Worm (Caenorhabditis elegans) whole organism, L4 larva: ENCODE measurements around the gene pgap-1.

Source experiments
- F26F4.8 ChIP-seq: fragments of 200-800 bp; sonication (Bioruptor generic); conservative IDR thresholded peaks from 2 replicates; pipeline ENCODE4 v1.3.6; 2022; ENCODE audit warnings: missing genetic modification characterization, missing compliant biosample characterization
- F37D6.2 ChIP-seq: sonication (generic microtip); optimal IDR thresholded peaks from 2 replicates; lab custom pipeline; 2016; ENCODE audit warnings: mild to moderate bottlenecking, missing genetic modification characterization, missing compliant biosample characterization
- Y105C5A.15 ChIP-seq: fragments of 200-800 bp; sonication (Bioruptor generic); IDR thresholded peaks from 2 replicates; pipeline ENCODE4 v1.3.6; 2022; ENCODE audit warnings: missing genetic modification characterization, missing compliant biosample characterization
- Y75B8A.6 ChIP-seq: fragments of 200-800 bp; sonication (Bioruptor generic); IDR thresholded peaks from 2 replicates; pipeline ENCODE4 v1.3.6; 2022; ENCODE audit warnings: missing genetic modification reagents, missing genetic modification characterization, missing compliant biosample characterization
- ZK337.2 ChIP-seq: fragments of 200-800 bp; sonication (Bioruptor generic); IDR thresholded peaks from 2 replicates; pipeline ENCODE4 v1.3.6; 2022; ENCODE audit warnings: missing genetic modification reagents, missing genetic modification characterization, missing compliant biosample characterization
- ZK546.5 ChIP-seq, 2 experiments: sonication (generic microtip); optimal IDR thresholded peaks; 2 replicates each; lab custom pipeline; 2017; ENCODE audit warnings: missing biosample characterization in 2 of 2, missing genetic modification characterization in 2 of 2
- attf-4 ChIP-seq: sonication (generic microtip); optimal IDR thresholded peaks from 3 replicates; lab custom pipeline; 2017; ENCODE audit warnings: missing biosample characterization, missing genetic modification characterization
- cey-2 ChIP-seq: sonication (generic microtip); optimal IDR thresholded peaks from 3 replicates; lab custom pipeline; 2017; ENCODE audit warnings: missing genetic modification characterization, mild to moderate bottlenecking, missing compliant biosample characterization, antibody characterized with exemption, borderline replicate concordance; ENCODE audit not compliant: insufficient read depth
- ctbp-1 ChIP-seq: fragments of 200-800 bp; sonication (Bioruptor generic); IDR thresholded peaks from 2 replicates; pipeline ENCODE4 v1.3.6; 2022; ENCODE audit warnings: missing genetic modification reagents, missing genetic modification characterization, missing compliant biosample characterization
- daf-16 ChIP-seq, 3 experiments: sonication (generic microtip); optimal IDR thresholded peaks; 2 replicates each; lab custom pipeline; 2016 to 2017; ENCODE audit warnings: missing genetic modification characterization in 3 of 3, missing genetic modification reagents in 3 of 3, mild to moderate bottlenecking in 2 of 3, missing compliant biosample characterization in 2 of 3, missing biosample characterization in 1 of 3, moderate library complexity in 1 of 3
- dmd-6 ChIP-seq: fragments of 200-800 bp; sonication (Bioruptor generic); IDR thresholded peaks from 2 replicates; pipeline ENCODE4 v1.3.6; 2022; ENCODE audit warnings: missing genetic modification reagents, missing genetic modification characterization, missing compliant biosample characterization
- duxl-1 ChIP-seq: sonication (generic microtip); optimal IDR thresholded peaks from 2 replicates; lab custom pipeline; 2016; ENCODE audit warnings: mild to moderate bottlenecking, missing genetic modification characterization, moderate library complexity, missing compliant biosample characterization; ENCODE audit not compliant: poor library complexity
- dve-1 ChIP-seq: sonication (generic microtip); optimal IDR thresholded peaks from 2 replicates; lab custom pipeline; 2017; ENCODE audit warnings: antibody characterized with exemption, mild to moderate bottlenecking, missing genetic modification characterization, missing compliant biosample characterization; ENCODE audit not compliant: insufficient read depth
- egl-27 ChIP-seq: sonication (generic microtip); optimal IDR thresholded peaks from 3 replicates; lab custom pipeline; 2017; ENCODE audit warnings: missing biosample characterization, missing genetic modification reagents, missing genetic modification characterization
- fkh-10 ChIP-seq: fragments of 150-350 bp; optimal IDR thresholded peaks from 2 replicates; lab custom pipeline; 2014; ENCODE audit warnings: missing biosample characterization, missing genetic modification reagents, missing genetic modification characterization
- fos-1 ChIP-seq: fragments of 150-350 bp; optimal IDR thresholded peaks from 2 replicates; lab custom pipeline; 2014; ENCODE audit warnings: missing biosample characterization, missing genetic modification characterization
- hlh-11 ChIP-seq: fragments of 200-800 bp; sonication (Bioruptor generic); optimal IDR thresholded peaks from 2 replicates; lab custom pipeline; 2018; ENCODE audit warnings: mild to moderate bottlenecking, missing genetic modification characterization, missing compliant biosample characterization
- lin-15B ChIP-seq: fragments of 150-350 bp; sonication (generic microtip); optimal IDR thresholded peaks from 3 replicates; lab custom pipeline; 2014; ENCODE audit warnings: missing biosample characterization, missing genetic modification characterization
- lin-29 ChIP-seq: fragments of 200-800 bp; sonication (Bioruptor generic); IDR thresholded peaks from 2 replicates; pipeline ENCODE4 v1.3.6; 2022; ENCODE audit warnings: missing genetic modification reagents, missing genetic modification characterization, missing compliant biosample characterization
- lir-3 ChIP-seq: sonication (generic microtip); optimal IDR thresholded peaks from 2 replicates; lab custom pipeline; 2016; ENCODE audit warnings: mild to moderate bottlenecking, missing genetic modification characterization, missing compliant biosample characterization
- madf-9 ChIP-seq: fragments of 200-800 bp; sonication (Bioruptor generic); conservative IDR thresholded peaks from 2 replicates; pipeline ENCODE4 v1.3.6; 2022; ENCODE audit warnings: missing genetic modification reagents, missing genetic modification characterization, missing compliant biosample characterization
- mdl-1 ChIP-seq, 2 experiments: fragments of 150-350 bp in 1 of 2; sonication (generic microtip) in 1 of 2; optimal IDR thresholded peaks; 2 replicates each; lab custom pipeline; 2014 to 2017; ENCODE audit warnings: missing biosample characterization in 2 of 2, missing genetic modification characterization in 2 of 2
- mdt-29 ChIP-seq: fragments of 200-800 bp; sonication (Bioruptor generic); IDR thresholded peaks from 2 replicates; pipeline ENCODE4 v1.3.6; 2022; ENCODE audit warnings: missing genetic modification reagents, missing genetic modification characterization, missing compliant biosample characterization
- mep-1 ChIP-seq: fragments of 150-350 bp; sonication (generic microtip); optimal IDR thresholded peaks from 3 replicates; lab custom pipeline; 2014; ENCODE audit warnings: missing biosample characterization, missing genetic modification characterization
- mxl-3 ChIP-seq: fragments of 200-800 bp; sonication (Bioruptor generic); optimal IDR thresholded peaks from 2 replicates; lab custom pipeline; 2018; ENCODE audit warnings: mild to moderate bottlenecking, missing genetic modification characterization, missing compliant biosample characterization
- nhr-11 ChIP-seq: fragments of 150-350 bp; optimal IDR thresholded peaks from 2 replicates; lab custom pipeline; 2014; ENCODE audit warnings: missing biosample characterization, missing genetic modification characterization
- nhr-111 ChIP-seq: fragments of 200-800 bp; sonication (Bioruptor generic); optimal IDR thresholded peaks from 2 replicates; lab custom pipeline; 2018; ENCODE audit warnings: mild to moderate bottlenecking, missing genetic modification characterization, missing compliant biosample characterization
- nhr-237 ChIP-seq: sonication (generic microtip); optimal IDR thresholded peaks from 2 replicates; lab custom pipeline; 2017; ENCODE audit warnings: missing biosample characterization, missing genetic modification characterization
- nhr-28 ChIP-seq: fragments of 150-350 bp; optimal IDR thresholded peaks from 2 replicates; lab custom pipeline; 2014; ENCODE audit warnings: missing biosample characterization, missing genetic modification characterization
- nhr-41 ChIP-seq: fragments of 200-800 bp; sonication (Bioruptor generic); IDR thresholded peaks from 2 replicates; pipeline ENCODE4 v1.3.6; 2022; ENCODE audit warnings: missing genetic modification reagents, missing genetic modification characterization, missing compliant biosample characterization
- nhr-42 ChIP-seq: fragments of 200-800 bp; sonication (Bioruptor generic); IDR thresholded peaks from 2 replicates; pipeline ENCODE4 v1.3.6; 2022; ENCODE audit warnings: missing genetic modification characterization, missing compliant biosample characterization
- nhr-48 ChIP-seq: sonication (generic microtip); optimal IDR thresholded peaks from 2 replicates; lab custom pipeline; 2016; ENCODE audit warnings: mild to moderate bottlenecking, missing genetic modification characterization, missing compliant biosample characterization
- nhr-6 ChIP-seq: fragments of 150-350 bp; optimal IDR thresholded peaks from 2 replicates; lab custom pipeline; 2014; ENCODE audit warnings: missing biosample characterization, missing genetic modification characterization
- php-3 ChIP-seq: fragments of 200-800 bp; sonication (Bioruptor generic); IDR thresholded peaks from 2 replicates; pipeline ENCODE4 v1.3.6; 2022; ENCODE audit warnings: missing genetic modification reagents, missing genetic modification characterization, missing compliant biosample characterization
- pqm-1 ChIP-seq: sonication (generic microtip); optimal IDR thresholded peaks from 2 replicates; lab custom pipeline; 2017; ENCODE audit warnings: missing biosample characterization, missing genetic modification characterization
- rbr-2 ChIP-seq: sonication (generic microtip); optimal IDR thresholded peaks from 2 replicates; lab custom pipeline; 2016; ENCODE audit warnings: missing genotype, missing genetic modification characterization, missing compliant biosample characterization
- spr-3 ChIP-seq: fragments of 200-800 bp; sonication (Bioruptor generic); optimal IDR thresholded peaks from 2 replicates; lab custom pipeline; 2018; ENCODE audit warnings: mild to moderate bottlenecking, missing genetic modification characterization, missing compliant biosample characterization
- tra-1 ChIP-seq: fragments of 200-800 bp; sonication (Bioruptor generic); IDR thresholded peaks from 2 replicates; pipeline ENCODE4 v1.3.6; 2022; ENCODE audit warnings: missing genetic modification reagents, missing genetic modification characterization, missing compliant biosample characterization
- unc-130 ChIP-seq: sonication (generic microtip); optimal IDR thresholded peaks from 2 replicates; lab custom pipeline; 2016; ENCODE audit warnings: missing genetic modification reagents, missing genetic modification characterization, missing compliant biosample characterization
- unc-39 ChIP-seq: sonication (generic microtip); optimal IDR thresholded peaks from 2 replicates; lab custom pipeline; 2017; ENCODE audit warnings: missing biosample characterization, missing genetic modification characterization
- unc-62 ChIP-seq, 3 experiments: fragments of 150-350 bp in 1 of 3; sonication (generic microtip); optimal IDR thresholded peaks in 2 of 3; peaks in 1 of 3; 1 replicate in 1 of 3; 2 replicates in 2 of 3; lab custom pipeline; 2014 to 2017; ENCODE audit warnings: missing biosample characterization in 3 of 3, missing genetic modification characterization in 3 of 3, missing genetic modification reagents in 3 of 3, missing genotype in 1 of 3
- vab-7 ChIP-seq: fragments of 200-800 bp; sonication (Bioruptor generic); IDR thresholded peaks from 2 replicates; pipeline ENCODE4 v1.3.6; 2022; ENCODE audit warnings: missing genetic modification reagents, missing genetic modification characterization, missing compliant biosample characterization
- zag-1 ChIP-seq: fragments of 150-350 bp; optimal IDR thresholded peaks from 2 replicates; lab custom pipeline; 2014; ENCODE audit warnings: missing biosample characterization, missing genetic modification characterization
- zip-11 ChIP-seq: fragments of 200-800 bp; sonication (Bioruptor generic); IDR thresholded peaks from 2 replicates; pipeline ENCODE4 v1.3.6; 2022; ENCODE audit warnings: missing genetic modification characterization, missing compliant biosample characterization
- zip-2 ChIP-seq: fragments of 150-350 bp; optimal IDR thresholded peaks from 2 replicates; lab custom pipeline; 2014; ENCODE audit warnings: missing biosample characterization, missing genetic modification characterization

Gene pgap-1

DNA sequence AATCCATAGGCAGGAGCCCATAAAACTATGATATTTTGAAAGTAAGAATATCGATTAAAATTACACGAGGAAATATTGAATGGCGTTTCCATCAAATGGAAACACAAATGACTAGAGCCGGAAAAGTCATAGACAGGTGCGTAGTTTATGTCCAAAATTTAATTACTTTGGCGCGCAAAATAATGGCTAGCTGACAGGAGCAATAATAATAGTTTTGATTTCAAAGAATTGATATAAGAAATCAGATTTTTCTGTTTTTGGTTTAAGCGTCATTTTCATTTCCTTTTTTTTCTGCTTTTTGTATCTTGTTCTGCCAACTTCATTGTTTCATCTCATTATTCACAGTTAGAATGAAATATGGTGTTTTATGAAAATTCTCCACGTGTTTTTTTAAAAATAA, 21.3 kb downstream of the pgap-1 start, which contains the start of gene F07B10.4 (continued):
- no peak for TF ChIP-seq hlh-11 (tag; lab: Kevin White, UChicago)

ce11 chrV:11265482-11265881, 23.8 kb downstream of the pgap-1 start, which contains the start of gene cln-3.1:
Gene cln-3.1 (minus strand): TSS chrV:11265652.
- no peak for TF ChIP-seq ZK546.5 (tag; optimal IDR thresholded peaks at IDR 0.05; lab: Kevin White, UChicago)
- TF ChIP-seq nhr-11: no peak
- TF ChIP-seq zag-1: no peak
- TF ChIP-seq nhr-111 (GFP tag; lab: Kevin White, UChicago): no peak
- TF ChIP-seq fkh-10: no peak
- no peak for TF ChIP-seq nhr-237 (tag; lab: Kevin White, UChicago)
- TF ChIP-seq unc-130: no peak
- TF ChIP-seq nhr-28: peak; percentile 37
- TF ChIP-seq Y105C5A.15 (GFP tag; lab: Robert Waterston, UW): no peak
- TF ChIP-seq F26F4.8 (GFP tag; lab: Robert Waterston, UW): no peak
- no peak for TF ChIP-seq zip-2 (tag; lab: Kevin White, UChicago)
- TF ChIP-seq nhr-41 (GFP tag; lab: Robert Waterston, UW): no peak
- TF ChIP-seq php-3 (GFP tag; lab: Robert Waterston, UW): no peak
- TF ChIP-seq zip-11 (GFP tag; lab: Robert Waterston, UW): no peak
- peak; percentile 63 for TF ChIP-seq pqm-1 (tag; lab: Kevin White, UChicago)
- no peak for TF ChIP-seq attf-4 (tag; lab: Kevin White, UChicago)
- no peak for TF ChIP-seq unc-39
- TF ChIP-seq ctbp-1 (GFP tag; lab: Robert Waterston, UW): no peak
- no peak for TF ChIP-seq egl-27
- TF ChIP-seq spr-3 (GFP tag; lab: Kevin White, UChicago): no peak
- TF ChIP-seq F37D6.2 (tag; lab: Kevin White, UChicago): no peak
- TF ChIP-seq duxl-1: no peak
- no peak for TF ChIP-seq Y75B8A.6 (GFP tag; lab: Robert Waterston, UW)
- no peak for TF ChIP-seq mep-1 (tag; lab: Kevin White, UChicago)
- no peak for TF ChIP-seq mdl-1 (tag; optimal IDR thresholded peaks at IDR 0.05; lab: Kevin White, UChicago)
- no peak for TF ChIP-seq daf-16 (GFP tag; optimal IDR thresholded peaks at IDR 0.05; lab: Kevin White, UChicago)
- no peak for TF ChIP-seq daf-16 (tag; optimal IDR thresholded peaks at IDR 0.05; lab: Kevin White, UChicago)
- no peak for TF ChIP-seq dve-1 (tag; lab: Kevin White, UChicago)
- TF ChIP-seq mxl-3 (GFP tag; lab: Kevin White, UChicago): peak; percentile 81
- peak in 1 of 2 experiments; percentile 10 for TF ChIP-seq unc-62 (GFP tag; optimal IDR thresholded peaks at IDR 0.05 in 1 of 2; lab: Kevin White, UChicago)
- TF ChIP-seq unc-62 (tag; optimal IDR thresholded peaks at IDR 0.05; lab: Kevin White, UChicago): no peak
- TF ChIP-seq mdt-29 (GFP tag; lab: Robert Waterston, UW): no peak
- TF ChIP-seq lin-29 (GFP tag; lab: Robert Waterston, UW): no peak
- TF ChIP-seq fos-1 (tag; lab: Kevin White, UChicago): no peak
- TF ChIP-seq ZK337.2 (GFP tag; lab: Robert Waterston, UW): no peak
- TF ChIP-seq dmd-6 (GFP tag; lab: Robert Waterston, UW): peak; percentile 66
- TF ChIP-seq madf-9 (GFP tag; lab: Robert Waterston, UW): no peak
- TF ChIP-seq nhr-42 (GFP tag; lab: Robert Waterston, UW): no peak

ce11 chrV:11266681-11267080, 25.0 kb downstream of the pgap-1 start, which contains the start of gene str-116:
Gene str-116 (plus strand): TSS chrV:11266981.
- TF ChIP-seq lir-3 (tag; lab: Kevin White, UChicago): no peak
- no peak for TF ChIP-seq nhr-48 (tag; lab: Kevin White, UChicago)
- TF ChIP-seq vab-7 (GFP tag; lab: Robert Waterston, UW): no peak
- no peak for TF ChIP-seq nhr-6
- TF ChIP-seq tra-1: no peak
- no peak for TF ChIP-seq lin-15B (tag; lab: Kevin White, UChicago)
- no peak for TF ChIP-seq rbr-2
- no peak for TF ChIP-seq cey-2 (tag; lab: Kevin White, UChicago)
